Fruit fly (Drosophila melanogaster) whole organism, embryonic: ENCODE results near the gene CG6569.

Experiments used
- Asciz ChIP-seq: fragments of 200-800 bp; sonication (Bioruptor generic); optimal IDR thresholded peaks from 2 replicates; lab custom pipeline; 2017; ENCODE audit warnings: missing biosample characterization, mild to moderate bottlenecking, missing genetic modification characterization, missing genetic modification reagents
- BtbVII ChIP-seq: fragments of 200-800 bp; sonication (Bioruptor generic); optimal IDR thresholded peaks from 3 replicates; lab custom pipeline; 2017; ENCODE audit warnings: missing biosample characterization, mild to moderate bottlenecking, missing genetic modification characterization
- CG10274 ChIP-seq: fragments of 200-800 bp; sonication (Bioruptor generic); optimal IDR thresholded peaks from 3 replicates; lab custom pipeline; 2017; ENCODE audit warnings: missing biosample characterization, mild to moderate bottlenecking, missing genetic modification characterization
- CG11504 ChIP-seq: fragments of 200-800 bp; sonication (Bioruptor generic); optimal IDR thresholded peaks from 3 replicates; lab custom pipeline; 2019; ENCODE audit warnings: missing biosample characterization, mild to moderate bottlenecking, missing genetic modification characterization, moderate library complexity
- CG14710 ChIP-seq: fragments of 200-800 bp; sonication (Bioruptor generic); optimal IDR thresholded peaks from 3 replicates; lab custom pipeline; 2019; ENCODE audit warnings: missing biosample characterization, mild to moderate bottlenecking, missing genetic modification characterization, moderate library complexity
- CG14965 ChIP-seq: fragments of 200-800 bp; sonication (Bioruptor generic); optimal IDR thresholded peaks from 2 replicates; lab custom pipeline; 2016; ENCODE audit warnings: missing biosample characterization, missing genetic modification characterization, borderline replicate concordance
- CG1529 ChIP-seq: fragments of 200-800 bp; sonication (Bioruptor generic); optimal IDR thresholded peaks from 3 replicates; lab custom pipeline; 2018; ENCODE audit warnings: missing biosample characterization, missing genetic modification characterization
- CG1603 ChIP-seq: fragments of 200-800 bp; sonication (Bioruptor generic); optimal IDR thresholded peaks from 2 replicates; lab custom pipeline; 2019; ENCODE audit warnings: missing biosample characterization, mild to moderate bottlenecking, missing genetic modification characterization, moderate library complexity
- CG17361 ChIP-seq: fragments of 200-800 bp; sonication (Bioruptor generic); IDR thresholded peaks from 3 replicates; pipeline ENCODE4 v1.3.6; 2022; ENCODE audit warnings: missing biosample characterization, missing genetic modification characterization
- CG31365 ChIP-seq: fragments of 200-800 bp; sonication (Bioruptor generic); optimal IDR thresholded peaks from 2 replicates; lab custom pipeline; 2018; ENCODE audit warnings: missing biosample characterization, mild to moderate bottlenecking, missing genetic modification characterization
- CG32532 ChIP-seq: fragments of 200-800 bp; sonication (Bioruptor generic); IDR thresholded peaks from 2 replicates; pipeline ENCODE4 v1.3.6; 2022; ENCODE audit warnings: missing biosample characterization, missing genetic modification characterization
- CG34224 ChIP-seq: fragments of 200-800 bp; sonication (Bioruptor generic); IDR thresholded peaks from 3 replicates; pipeline ENCODE4 v1.3.6; 2022; ENCODE audit warnings: missing biosample characterization, missing genetic modification characterization; ENCODE audit not compliant: partially characterized antibody
- CG4820 ChIP-seq: fragments of 200-800 bp; sonication (Bioruptor generic); optimal IDR thresholded peaks from 3 replicates; lab custom pipeline; 2016; ENCODE audit warnings: missing biosample characterization, missing genetic modification characterization
- CG6854 ChIP-seq: fragments of 200-800 bp; sonication (Bioruptor generic); optimal IDR thresholded peaks from 3 replicates; lab custom pipeline; 2017; ENCODE audit warnings: missing biosample characterization, mild to moderate bottlenecking, missing genetic modification characterization
- CG8281 ChIP-seq: fragments of 200-800 bp; sonication (Bioruptor generic); optimal IDR thresholded peaks from 2 replicates; lab custom pipeline; 2018; ENCODE audit warnings: missing biosample characterization, mild to moderate bottlenecking, missing genetic modification characterization, moderate library complexity
- CG9215 ChIP-seq: fragments of 200-800 bp; sonication (Bioruptor generic); IDR thresholded peaks from 2 replicates; pipeline ENCODE4 v1.3.6; 2022; ENCODE audit warnings: missing biosample characterization, missing genetic modification characterization
- CrebB ChIP-seq: fragments of 200-800 bp; sonication (Bioruptor generic); optimal IDR thresholded peaks from 3 replicates; lab custom pipeline; 2018; ENCODE audit warnings: missing biosample characterization, mild to moderate bottlenecking, missing genetic modification characterization
- Dek ChIP-seq: fragments of 200-800 bp; sonication (Bioruptor generic); optimal IDR thresholded peaks from 3 replicates; lab custom pipeline; 2019; ENCODE audit warnings: missing biosample characterization, mild to moderate bottlenecking, missing genetic modification characterization, moderate library complexity
- Drgx ChIP-seq: fragments of 200-800 bp; sonication (Bioruptor generic); IDR thresholded peaks from 2 replicates; pipeline ENCODE4 v1.3.6; 2022; ENCODE audit warnings: missing biosample characterization, missing genetic modification characterization
- Ets97D ChIP-seq: fragments of 200-800 bp; sonication (Bioruptor generic); optimal IDR thresholded peaks from 3 replicates; lab custom pipeline; 2016; ENCODE audit warnings: missing biosample characterization, missing genetic modification characterization
- Max ChIP-seq: fragments of 200-800 bp; sonication (Bioruptor generic); optimal IDR thresholded peaks from 2 replicates; lab custom pipeline; 2016; ENCODE audit warnings: missing biosample characterization, mild to moderate bottlenecking, missing genetic modification characterization
- Side ChIP-seq: fragments of 200-800 bp; sonication (Bioruptor generic); optimal IDR thresholded peaks from 2 replicates; lab custom pipeline; 2016; ENCODE audit warnings: missing biosample characterization, missing genetic modification characterization
- Spps ChIP-seq: fragments of 200-800 bp; sonication (Bioruptor generic); optimal IDR thresholded peaks from 2 replicates; lab custom pipeline; 2018; ENCODE audit warnings: missing biosample characterization, mild to moderate bottlenecking, missing genetic modification characterization
- Vsx1 ChIP-seq: fragments of 200-800 bp; sonication (Bioruptor generic); optimal IDR thresholded peaks from 2 replicates; lab custom pipeline; 2017; ENCODE audit warnings: missing biosample characterization, mild to moderate bottlenecking, missing genetic modification characterization, missing genetic modification reagents
- YL-1 ChIP-seq: fragments of 200-800 bp; sonication (Bioruptor generic); optimal IDR thresholded peaks from 3 replicates; lab custom pipeline; 2017; ENCODE audit warnings: missing biosample characterization, mild to moderate bottlenecking, missing genetic modification characterization
- ac ChIP-seq: fragments of 200-800 bp; sonication (Bioruptor generic); optimal IDR thresholded peaks from 3 replicates; lab custom pipeline; 2017; ENCODE audit warnings: missing biosample characterization, mild to moderate bottlenecking, missing genetic modification characterization
- cg ChIP-seq: fragments of 200-800 bp; sonication (Bioruptor generic); optimal IDR thresholded peaks from 3 replicates; lab custom pipeline; 2019; ENCODE audit warnings: missing biosample characterization, mild to moderate bottlenecking, missing genetic modification characterization, moderate library complexity
- chif ChIP-seq, 2 experiments: fragments of 200-800 bp; sonication (Bioruptor generic); optimal IDR thresholded peaks; 3 replicates each; lab custom pipeline; 2016; ENCODE audit warnings: missing biosample characterization in 2 of 2, missing genetic modification characterization in 2 of 2
- dpn ChIP-seq, 2 experiments: fragments of 200-800 bp; sonication (Bioruptor generic); optimal IDR thresholded peaks; 3 replicates each; lab custom pipeline; 2016; ENCODE audit warnings: missing biosample characterization in 2 of 2, missing genetic modification characterization in 2 of 2
- ftz-f1 ChIP-seq: fragments of 200-800 bp; sonication (Bioruptor generic); optimal IDR thresholded peaks from 2 replicates; lab custom pipeline; 2016; ENCODE audit warnings: missing biosample characterization, missing genetic modification characterization
- hb ChIP-seq: fragments of 200-800 bp; sonication (Bioruptor generic); IDR thresholded peaks from 3 replicates; pipeline ENCODE4 v1.3.6; 2022; ENCODE audit warnings: missing biosample characterization, missing genetic modification characterization; ENCODE audit not compliant: partially characterized antibody
- her ChIP-seq: fragments of 200-800 bp; sonication (Bioruptor generic); optimal IDR thresholded peaks from 2 replicates; lab custom pipeline; 2016; ENCODE audit warnings: missing biosample characterization, missing genetic modification characterization
- hth ChIP-seq: fragments of >200 bp; optimal IDR thresholded peaks from 2 replicates; lab custom pipeline; 2017; ENCODE audit warnings: inconsistent platforms
- ind ChIP-seq: fragments of 200-800 bp; sonication (Bioruptor generic); optimal IDR thresholded peaks from 3 replicates; lab custom pipeline; 2016; ENCODE audit warnings: missing biosample characterization, missing genetic modification characterization
- kah ChIP-seq: fragments of 200-800 bp; sonication (Bioruptor generic); optimal IDR thresholded peaks from 2 replicates; lab custom pipeline; 2018; ENCODE audit warnings: missing biosample characterization, mild to moderate bottlenecking, missing genetic modification characterization
- knrl ChIP-seq: fragments of 200-800 bp; sonication (Bioruptor generic); IDR thresholded peaks from 3 replicates; pipeline ENCODE4 v1.3.6; 2022; ENCODE audit warnings: missing biosample characterization, missing genetic modification characterization; ENCODE audit not compliant: partially characterized antibody
- lilli ChIP-seq: fragments of 200-800 bp; sonication (Bioruptor generic); optimal IDR thresholded peaks from 3 replicates; lab custom pipeline; 2016; ENCODE audit warnings: missing biosample characterization, missing genetic modification characterization
- mld ChIP-seq: fragments of 200-800 bp; sonication (Bioruptor generic); IDR thresholded peaks from 3 replicates; pipeline ENCODE4 v1.3.6; 2022; ENCODE audit warnings: missing biosample characterization, missing genetic modification characterization; ENCODE audit not compliant: partially characterized antibody
- nom ChIP-seq: fragments of 200-800 bp; sonication (Bioruptor generic); optimal IDR thresholded peaks from 2 replicates; lab custom pipeline; 2017; ENCODE audit warnings: missing biosample characterization, missing genetic modification characterization, mild to moderate bottlenecking, moderate library complexity, missing genetic modification reagents
- pita ChIP-seq: fragments of 200-800 bp; sonication (Bioruptor generic); optimal IDR thresholded peaks from 2 replicates; lab custom pipeline; 2017; ENCODE audit warnings: missing biosample characterization, mild to moderate bottlenecking, missing genetic modification characterization
- sd ChIP-seq: fragments of 200-800 bp; sonication (Bioruptor generic); optimal IDR thresholded peaks from 3 replicates; lab custom pipeline; 2018; ENCODE audit warnings: missing biosample characterization, mild to moderate bottlenecking, missing genetic modification characterization, moderate library complexity
- sisA ChIP-seq: fragments of 200-800 bp; sonication (Bioruptor generic); IDR thresholded peaks from 2 replicates; pipeline ENCODE4 v1.3.6; 2022; ENCODE audit warnings: missing biosample characterization, missing genetic modification characterization
- toy ChIP-seq: fragments of 200-800 bp; sonication (Bioruptor generic); IDR thresholded peaks from 2 replicates; pipeline ENCODE4 v1.3.6; 2022; ENCODE audit warnings: missing biosample characterization, missing genetic modification characterization
- trem ChIP-seq: fragments of 200-800 bp; optimal IDR thresholded peaks from 3 replicates; lab custom pipeline; 2019; ENCODE audit warnings: missing biosample characterization, mild to moderate bottlenecking, missing genetic modification characterization, moderate library complexity

The CG6569 gene

dm6 chr3R:21892450-21892849 is 24.7 kb upstream of the CG6569 start:
- TF ChIP-seq CG1529 (GFP tag; lab: Kevin White, UChicago) = no peak
- no peak for TF ChIP-seq cg (GFP tag; lab: Kevin White, UChicago)
- no peak for TF ChIP-seq toy (GFP tag; lab: Robert Waterston, UW)
- no peak for TF ChIP-seq Side (GFP tag; lab: Kevin White, UChicago)
- TF ChIP-seq lilli = no peak
- no peak for TF ChIP-seq mld (GFP tag; lab: Robert Waterston, UW)
- no peak for TF ChIP-seq hth
- TF ChIP-seq Asciz (GFP tag; lab: Kevin White, UChicago) = no peak
- TF ChIP-seq Max (GFP tag; lab: Kevin White, UChicago) = no peak

DNA sequence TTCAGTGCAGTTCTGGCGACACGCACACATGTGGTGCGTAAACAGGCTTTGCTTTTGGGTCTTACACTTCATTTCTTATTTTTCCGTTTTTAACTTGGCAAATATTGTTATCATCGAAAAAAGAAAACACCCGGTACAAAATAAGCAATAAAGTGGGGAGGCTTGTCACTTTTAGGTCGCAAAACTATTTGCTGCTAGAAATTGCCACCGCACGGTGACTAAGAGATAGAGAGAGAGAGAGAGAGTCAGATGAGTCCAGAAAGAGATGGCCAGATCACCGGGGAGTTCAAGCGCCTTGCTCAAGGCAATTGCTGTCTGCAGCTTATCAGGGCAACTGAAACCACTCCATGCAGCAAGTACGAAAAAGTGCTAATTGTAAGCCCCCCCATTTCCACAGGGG is 23.0 kb upstream of the CG6569 start:
- TF ChIP-seq kah (GFP tag; lab: Kevin White, UChicago) = no peak
- TF ChIP-seq Drgx (GFP tag; lab: Robert Waterston, UW) = peak; percentile 26; the same call in 1 of the 2 replicates

DNA sequence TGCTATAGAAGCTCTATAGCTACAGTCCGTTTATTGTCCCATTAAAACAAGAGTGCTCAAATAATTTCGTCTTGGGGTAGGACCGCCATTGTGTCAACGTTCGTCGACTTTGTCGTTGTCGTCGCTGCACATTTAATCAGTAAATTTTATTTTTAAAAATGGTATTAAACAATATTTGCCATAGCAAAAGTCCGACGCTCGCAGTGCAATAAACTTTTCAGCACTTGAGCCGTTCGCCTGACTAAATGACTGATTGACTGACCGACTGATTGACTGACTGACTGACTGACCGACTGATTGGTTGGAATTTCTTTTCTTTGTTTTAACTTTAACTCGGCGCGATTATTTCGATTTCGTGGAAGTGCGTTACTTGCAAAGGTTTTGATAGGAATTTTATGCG is 22.2 kb upstream of the CG6569 start:
- TF ChIP-seq ind = no peak
- peak; percentile 83 for TF ChIP-seq CG8281 (tag; lab: Kevin White, UChicago)
- TF ChIP-seq CG14965 (GFP tag; lab: Kevin White, UChicago) = no peak
- TF ChIP-seq CG31365 (tag; lab: Kevin White, UChicago) = no peak
- TF ChIP-seq ac = no peak
- no peak for TF ChIP-seq CG17361 (GFP tag; lab: Robert Waterston, UW)
- no peak for TF ChIP-seq nom (GFP tag; lab: Kevin White, UChicago)
- no peak for TF ChIP-seq chif (GFP tag; optimal IDR thresholded peaks at IDR 0.05; lab: Kevin White, UChicago)

DNA sequence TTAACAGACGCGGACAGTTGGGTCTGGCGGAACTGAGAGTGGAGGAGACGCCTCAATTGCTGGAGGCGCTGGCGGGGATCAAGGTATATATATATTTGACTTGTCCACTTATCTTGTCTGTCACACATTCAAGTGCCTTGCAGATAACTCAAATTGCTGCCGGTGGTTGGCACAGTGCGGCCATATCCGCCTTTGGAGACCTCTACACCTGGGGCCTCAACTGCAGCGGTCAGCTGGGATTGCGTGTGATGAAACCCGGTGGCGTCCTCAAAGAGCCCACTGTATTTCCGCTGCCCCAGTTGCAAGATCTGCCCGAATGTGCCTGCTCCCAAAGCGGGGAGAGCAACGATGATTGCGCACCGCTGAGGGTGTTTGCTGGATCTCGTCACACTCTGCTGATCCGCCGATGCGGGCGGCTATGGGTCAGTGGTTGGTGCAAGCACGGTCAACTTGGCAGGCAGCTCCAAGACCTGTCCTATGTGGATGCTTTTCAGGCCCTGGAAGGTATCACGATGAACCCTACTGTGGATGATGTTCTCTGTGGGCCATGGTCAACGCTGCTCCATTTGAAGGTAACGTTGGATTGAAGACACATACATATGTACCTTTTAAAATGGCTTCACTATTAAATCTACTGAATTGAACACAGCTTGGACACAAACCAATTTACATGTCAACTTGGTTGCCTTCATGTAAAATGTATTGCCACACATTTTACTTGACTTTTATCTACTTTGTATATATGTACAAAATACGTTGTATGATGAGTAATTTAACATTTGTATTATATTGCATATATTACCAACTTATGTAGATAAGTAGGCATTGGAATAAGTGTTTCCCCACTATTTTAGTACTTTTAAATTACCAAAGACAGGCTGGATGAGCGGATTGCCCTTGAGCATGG is 21.2 kb upstream of the CG6569 start, which contains the start of gene CG43844:
TSS of gene CG43844 (plus strand) at position 844 of the 907 bp plus-strand sequence.
- TF ChIP-seq CG14710 (peak; percentile 94), dpn (GFP tag; optimal IDR thresholded peaks at IDR 0.05; lab: Kevin White, UChicago) (no peak), CG11504 (tag; lab: Kevin White, UChicago) (peak; percentile 20), ftz-f1 (GFP tag; lab: Kevin White, UChicago) (no peak), BtbVII (GFP tag; lab: Kevin White, UChicago) (no peak), Dek (no peak), Spps (no peak), trem (tag; lab: Kevin White, UChicago) (peak; percentile 7), CG10274 (GFP tag; lab: Kevin White, UChicago) (peak; percentile 90), YL-1 (GFP tag; lab: Kevin White, UChicago) (no peak), CG9215 (no peak), pita (GFP tag; lab: Kevin White, UChicago) (peak; percentile 72), Vsx1 (GFP tag; lab: Kevin White, UChicago) (no peak), CG34224 (no peak), sisA (GFP tag; lab: Robert Waterston, UW) (0 out of 2 replicates have a peak, but pooled peaks have one; percentile 6), knrl (peak; percentile 76), hb (GFP tag; lab: Robert Waterston, UW) (peak; percentile 64; the same call in 1 of the 3 replicates), CG32532 (0 out of 2 replicates have a peak, but pooled peaks have one; percentile 4), CG6854 (GFP tag; lab: Kevin White, UChicago) (no peak), CG4820 (GFP tag; lab: Kevin White, UChicago) (no peak), CrebB (tag; lab: Kevin White, UChicago) (no peak), sd (no peak), her (GFP tag; lab: Kevin White, UChicago) (no peak), Ets97D (GFP tag; lab: Kevin White, UChicago) (peak; percentile 3), CG1603 (peak; percentile 12)
